Worm (Caenorhabditis elegans) whole organism, L1 larva: Measurements from ENCODE around the gene H38K22.9.

Source experiments
- C16A3.4 ChIP-seq: fragments of 150-350 bp; optimal IDR thresholded peaks from 2 replicates; lab custom pipeline; 2014; ENCODE audit warnings: missing biosample characterization, missing genetic modification characterization
- C34B4.2 ChIP-seq: sonication (generic microtip); optimal IDR thresholded peaks from 2 replicates; lab custom pipeline; 2017; ENCODE audit warnings: mild to moderate bottlenecking, missing genetic modification characterization, missing compliant biosample characterization
- Y116A8C.19 ChIP-seq: sonication (generic microtip); optimal IDR thresholded peaks from 2 replicates; lab custom pipeline; 2016; ENCODE audit warnings: missing compliant biosample characterization, missing genetic modification characterization, borderline replicate concordance
- aha-1 ChIP-seq: fragments of 150-350 bp; optimal IDR thresholded peaks from 2 replicates; lab custom pipeline; 2014; ENCODE audit warnings: missing biosample characterization, missing genetic modification characterization
- aly-2 ChIP-seq: fragments of 150-350 bp; optimal IDR thresholded peaks from 2 replicates; lab custom pipeline; 2014; ENCODE audit warnings: missing biosample characterization, missing genetic modification characterization
- ama-1 ChIP-seq: fragments of 150-350 bp; optimal IDR thresholded peaks from 2 replicates; lab custom pipeline; 2014
- blmp-1 ChIP-seq: fragments of 150-350 bp; optimal IDR thresholded peaks from 2 replicates; lab custom pipeline; 2014; ENCODE audit warnings: missing biosample characterization, missing genetic modification characterization
- ceh-8 ChIP-seq: fragments of 200-800 bp; sonication (Bioruptor generic); optimal IDR thresholded peaks from 2 replicates; lab custom pipeline; 2018; ENCODE audit warnings: mild to moderate bottlenecking, missing genetic modification characterization, moderate library complexity, missing compliant biosample characterization
- ceh-88 ChIP-seq: fragments of 200-800 bp; sonication (Bioruptor generic); IDR thresholded peaks from 2 replicates; pipeline ENCODE4 v1.3.6; 2022; ENCODE audit warnings: missing genetic modification characterization, missing compliant biosample characterization
- ces-1 ChIP-seq: fragments of 150-350 bp; optimal IDR thresholded peaks from 2 replicates; lab custom pipeline; 2014; ENCODE audit warnings: missing biosample characterization, missing genetic modification reagents, missing genetic modification characterization
- efl-1 ChIP-seq, 4 experiments: fragments of 150-350 bp; optimal IDR thresholded peaks in 3 of 4; peaks in 1 of 4; 1 replicate in 1 of 4; 2 replicates in 3 of 4; lab custom pipeline; 2014; ENCODE audit warnings: missing biosample characterization in 2 of 4, missing genetic modification characterization in 2 of 4, missing genetic modification reagents in 2 of 4
- egl-13 ChIP-seq: sonication (generic microtip); optimal IDR thresholded peaks from 2 replicates; lab custom pipeline; 2016; ENCODE audit warnings: missing genotype, missing genetic modification reagents, missing genetic modification characterization, missing compliant biosample characterization
- fkh-10 ChIP-seq: sonication (generic microtip); optimal IDR thresholded peaks from 2 replicates; lab custom pipeline; 2017; ENCODE audit warnings: missing biosample characterization, missing genetic modification reagents, missing genetic modification characterization
- fkh-4 ChIP-seq: sonication (generic microtip); optimal IDR thresholded peaks from 2 replicates; lab custom pipeline; 2016; ENCODE audit warnings: missing compliant biosample characterization, missing genetic modification characterization, borderline replicate concordance
- fkh-8 ChIP-seq: sonication (generic microtip); optimal IDR thresholded peaks from 2 replicates; lab custom pipeline; 2016; ENCODE audit warnings: mild to moderate bottlenecking, missing genetic modification characterization, missing compliant biosample characterization
- fos-1 ChIP-seq: fragments of 150-350 bp; optimal IDR thresholded peaks from 2 replicates; lab custom pipeline; 2014; ENCODE audit warnings: missing biosample characterization, missing genetic modification characterization
- grh-1 ChIP-seq: fragments of 200-800 bp; sonication (Bioruptor generic); IDR thresholded peaks from 2 replicates; pipeline ENCODE4 v1.3.6; 2022; ENCODE audit warnings: missing genetic modification reagents, missing genetic modification characterization, missing compliant biosample characterization
- hlh-17 ChIP-seq: fragments of 200-800 bp; sonication (Bioruptor generic); optimal IDR thresholded peaks from 2 replicates; lab custom pipeline; 2018; ENCODE audit warnings: missing genetic modification characterization, mild to moderate bottlenecking, missing compliant biosample characterization, moderate library complexity, borderline replicate concordance
- hpl-2 ChIP-seq: fragments of 150-350 bp; optimal IDR thresholded peaks from 2 replicates; lab custom pipeline; 2014; ENCODE audit warnings: missing biosample characterization, missing genetic modification reagents, missing genetic modification characterization
- irx-1 ChIP-seq: sonication (generic microtip); optimal IDR thresholded peaks from 2 replicates; lab custom pipeline; 2016; ENCODE audit warnings: missing genetic modification characterization, missing compliant biosample characterization
- isw-1 ChIP-seq: fragments of 200-800 bp; sonication (Bioruptor generic); IDR thresholded peaks from 2 replicates; pipeline ENCODE4 v1.3.6; 2022; ENCODE audit warnings: missing genetic modification characterization, missing compliant biosample characterization
- lin-14 ChIP-seq: fragments of 200-800 bp; sonication (Bioruptor generic); optimal IDR thresholded peaks from 2 replicates; lab custom pipeline; 2018; ENCODE audit warnings: mild to moderate bottlenecking, missing genetic modification characterization, moderate library complexity, missing compliant biosample characterization
- lin-15B ChIP-seq: fragments of 150-350 bp; sonication (generic microtip); optimal IDR thresholded peaks from 3 replicates; lab custom pipeline; 2014; ENCODE audit warnings: missing biosample characterization, missing genetic modification characterization
- lin-39 ChIP-seq: fragments of 150-350 bp; optimal IDR thresholded peaks from 2 replicates; lab custom pipeline; 2014; ENCODE audit warnings: missing biosample characterization, missing genetic modification reagents, missing genetic modification characterization
- lir-3 ChIP-seq: sonication (generic microtip); optimal IDR thresholded peaks from 2 replicates; lab custom pipeline; 2016; ENCODE audit warnings: mild to moderate bottlenecking, missing genetic modification characterization, moderate library complexity, missing compliant biosample characterization; ENCODE audit not compliant: poor library complexity
- lsy-2 ChIP-seq, 2 experiments: fragments of 150-350 bp; optimal IDR thresholded peaks; 2 replicates each; lab custom pipeline; 2014; ENCODE audit warnings: missing biosample characterization in 2 of 2, missing genetic modification characterization in 2 of 2
- mab-9 ChIP-seq: fragments of 200-800 bp; sonication (Bioruptor generic); IDR thresholded peaks from 2 replicates; pipeline ENCODE4 v1.3.6; 2022; ENCODE audit warnings: missing genetic modification reagents, missing genetic modification characterization, missing compliant biosample characterization
- mdl-1 ChIP-seq, 2 experiments: fragments of 150-350 bp; optimal IDR thresholded peaks; 2 replicates each; lab custom pipeline; 2014 to 2017; ENCODE audit warnings: missing biosample characterization in 2 of 2, missing genetic modification characterization in 2 of 2, inconsistent platforms in 1 of 2
- mef-2 ChIP-seq: fragments of 150-350 bp; optimal IDR thresholded peaks from 2 replicates; lab custom pipeline; 2014; ENCODE audit warnings: missing biosample characterization, missing genetic modification characterization
- mep-1 ChIP-seq: fragments of 150-350 bp; optimal IDR thresholded peaks from 2 replicates; lab custom pipeline; 2014; ENCODE audit warnings: missing biosample characterization, missing genetic modification characterization
- nhr-11 ChIP-seq: fragments of 150-350 bp; optimal IDR thresholded peaks from 2 replicates; lab custom pipeline; 2014; ENCODE audit warnings: missing biosample characterization, missing genetic modification characterization
- nhr-19 ChIP-seq: fragments of 200-800 bp; sonication (Bioruptor generic); conservative IDR thresholded peaks from 2 replicates; pipeline ENCODE4 v1.3.6; 2022; ENCODE audit warnings: missing genetic modification characterization, missing compliant biosample characterization
- nhr-20 ChIP-seq: sonication (generic microtip); optimal IDR thresholded peaks from 2 replicates; lab custom pipeline; 2016; ENCODE audit warnings: mild to moderate bottlenecking, missing genetic modification characterization, missing compliant biosample characterization
- nhr-28 ChIP-seq: fragments of 150-350 bp; optimal IDR thresholded peaks from 2 replicates; lab custom pipeline; 2014; ENCODE audit warnings: missing biosample characterization, missing genetic modification characterization
- nhr-76 ChIP-seq: sonication (generic microtip); optimal IDR thresholded peaks from 2 replicates; lab custom pipeline; 2017; ENCODE audit warnings: missing biosample characterization, missing genetic modification characterization
- nhr-77 ChIP-seq: fragments of 150-350 bp; optimal IDR thresholded peaks from 2 replicates; lab custom pipeline; 2014; ENCODE audit warnings: missing biosample characterization, missing genetic modification characterization
- nhr-85 ChIP-seq: sonication (generic microtip); peaks from one replicate; lab custom pipeline; 2016; ENCODE audit warnings: missing genetic modification characterization, inconsistent platforms, missing compliant biosample characterization
- nhr-90 ChIP-seq: sonication (generic microtip); optimal IDR thresholded peaks from 2 replicates; lab custom pipeline; 2016; ENCODE audit warnings: mild to moderate bottlenecking, missing genetic modification characterization, missing compliant biosample characterization; ENCODE audit not compliant: poor library complexity
- pqm-1 ChIP-seq: sonication (generic microtip); optimal IDR thresholded peaks from 3 replicates; lab custom pipeline; 2017; ENCODE audit warnings: missing biosample characterization, missing genetic modification characterization
- rnt-1 ChIP-seq: sonication (generic microtip); optimal IDR thresholded peaks from 2 replicates; lab custom pipeline; 2016; ENCODE audit warnings: mild to moderate bottlenecking, missing genetic modification characterization, moderate library complexity, missing compliant biosample characterization
- snu-23 ChIP-seq: sonication (generic microtip); optimal IDR thresholded peaks from 2 replicates; lab custom pipeline; 2016; ENCODE audit warnings: missing genetic modification characterization, missing compliant biosample characterization
- swsn-7 ChIP-seq: sonication (generic microtip); optimal IDR thresholded peaks from 2 replicates; lab custom pipeline; 2016; ENCODE audit warnings: missing genetic modification characterization, missing compliant biosample characterization
- tbx-2 ChIP-seq: sonication (generic microtip); optimal IDR thresholded peaks from 2 replicates; lab custom pipeline; 2016; ENCODE audit warnings: missing genetic modification characterization, missing compliant biosample characterization
- unc-130 ChIP-seq: fragments of 150-350 bp; optimal IDR thresholded peaks from 2 replicates; lab custom pipeline; 2017; ENCODE audit warnings: missing biosample characterization, missing genetic modification characterization, inconsistent platforms
- unc-30 ChIP-seq: sonication (generic microtip); optimal IDR thresholded peaks from 2 replicates; lab custom pipeline; 2017; ENCODE audit warnings: missing biosample characterization, missing genetic modification characterization
- xbp-1 ChIP-seq: sonication (generic microtip); optimal IDR thresholded peaks from 2 replicates; lab custom pipeline; 2016; ENCODE audit warnings: missing genetic modification characterization, missing compliant biosample characterization
- zag-1 ChIP-seq: fragments of 150-350 bp; optimal IDR thresholded peaks from 2 replicates; lab custom pipeline; 2014; ENCODE audit warnings: missing biosample characterization, missing genetic modification characterization
- zip-4 ChIP-seq: fragments of 200-800 bp; sonication (Bioruptor generic); optimal IDR thresholded peaks from 2 replicates; lab custom pipeline; 2018; ENCODE audit warnings: mild to moderate bottlenecking, missing genetic modification characterization, moderate library complexity, missing compliant biosample characterization
- ztf-11 ChIP-seq, 2 experiments: sonication (generic microtip); optimal IDR thresholded peaks; 2 replicates each; lab custom pipeline; 2016 to 2017; ENCODE audit warnings: missing genetic modification characterization in 2 of 2, missing biosample characterization in 1 of 2, missing compliant biosample characterization in 1 of 2

The H38K22.9 gene

ce11 chrIII:4278203-4278602 lies 45.8 kb upstream of the H38K22.9 start:
- TF ChIP-seq efl-1 (optimal IDR thresholded peaks at IDR 0.05; lab: Kevin White, UChicago) = no peak
- TF ChIP-seq efl-1 (GFP tag; optimal IDR thresholded peaks at IDR 0.05 in 1 of 2; lab: Kevin White, UChicago) = peak in 1 of 2 experiments; percentile 92
- TF ChIP-seq nhr-85 (tag; lab: Kevin White, UChicago) = no peak

- peak; percentile 13 for TF ChIP-seq zip-4 (GFP tag; lab: Kevin White, UChicago)
- peak; percentile 49 for TF ChIP-seq swsn-7
- TF ChIP-seq pqm-1 (tag; lab: Kevin White, UChicago) = no peak
- no peak for TF ChIP-seq hpl-2 (GFP tag; lab: Kevin White, UChicago)
- TF ChIP-seq fkh-10 = no peak
- no peak for TF ChIP-seq Y116A8C.19
- no peak for TF ChIP-seq ama-1 (lab: Kevin White, UChicago)
- no peak for TF ChIP-seq C16A3.4 (tag; lab: Kevin White, UChicago)
- no peak for TF ChIP-seq fkh-8 (tag; lab: Kevin White, UChicago)
- TF ChIP-seq ceh-8 (GFP tag; lab: Kevin White, UChicago) = no peak
- TF ChIP-seq hlh-17 (GFP tag; lab: Kevin White, UChicago) = no peak
- TF ChIP-seq aha-1 (tag; lab: Kevin White, UChicago) = no peak
- TF ChIP-seq mdl-1 (tag; optimal IDR thresholded peaks at IDR 0.05; lab: Kevin White, UChicago) = peak in 1 of 2 experiments; percentile 42
- no peak for TF ChIP-seq nhr-28 (tag; lab: Kevin White, UChicago)
- TF ChIP-seq rnt-1 (tag; lab: Kevin White, UChicago) = peak; percentile 41
- TF ChIP-seq fos-1 (tag; lab: Kevin White, UChicago) = no peak
- peak; percentile 87 for TF ChIP-seq blmp-1 (tag; lab: Kevin White, UChicago)
- no peak for TF ChIP-seq ces-1 (GFP tag; lab: Kevin White, UChicago)
- TF ChIP-seq nhr-20 (tag; lab: Kevin White, UChicago) = peak; percentile 24
- no peak for TF ChIP-seq zag-1 (tag; lab: Kevin White, UChicago)
- TF ChIP-seq irx-1 (tag; lab: Kevin White, UChicago) = no peak
- no peak for TF ChIP-seq lir-3 (tag; lab: Kevin White, UChicago)
- TF ChIP-seq lin-15B (tag; lab: Kevin White, UChicago) = no peak
- no peak for TF ChIP-seq isw-1 (GFP tag; lab: Robert Waterston, UW)
- peak; percentile 40 for TF ChIP-seq tbx-2 (tag; lab: Kevin White, UChicago)
- no peak for TF ChIP-seq egl-13
- no peak for TF ChIP-seq mab-9 (GFP tag; lab: Robert Waterston, UW)
- TF ChIP-seq lin-39 (tag; lab: Kevin White, UChicago) = no peak
- peak in 1 of 2 experiments; percentile 62 for TF ChIP-seq ztf-11 (tag; optimal IDR thresholded peaks at IDR 0.05; lab: Kevin White, UChicago)
- TF ChIP-seq unc-30 = no peak
- 0 out of 2 replicates have a peak, but pooled peaks have one; percentile 4 for TF ChIP-seq nhr-19 (GFP tag; lab: Robert Waterston, UW)
- no peak for TF ChIP-seq nhr-77 (tag; lab: Kevin White, UChicago)
- TF ChIP-seq grh-1 = 0 out of 2 replicates have a peak, but pooled peaks have one; percentile 3
- peak; percentile 17 for TF ChIP-seq xbp-1 (tag; lab: Kevin White, UChicago)
- peak; percentile 30 for TF ChIP-seq mep-1
- no peak for TF ChIP-seq nhr-90 (tag; lab: Kevin White, UChicago)
- no peak for TF ChIP-seq unc-130 (tag; lab: Kevin White, UChicago)
- peak in 1 of 2 experiments; percentile 36 for TF ChIP-seq lsy-2 (tag; optimal IDR thresholded peaks at IDR 0.05; lab: Kevin White, UChicago)
- TF ChIP-seq aly-2 (tag; lab: Kevin White, UChicago) = no peak
- TF ChIP-seq nhr-11 (tag; lab: Kevin White, UChicago) = no peak
- TF ChIP-seq lin-14 = peak; percentile 70
- TF ChIP-seq C34B4.2 (tag; lab: Kevin White, UChicago) = no peak
- TF ChIP-seq nhr-76 (tag; lab: Kevin White, UChicago) = no peak
- no peak for TF ChIP-seq fkh-4
- no peak for TF ChIP-seq mef-2 (tag; lab: Kevin White, UChicago)
- TF ChIP-seq ceh-88 (GFP tag; lab: Robert Waterston, UW) = no peak; the same call in 1 of the 2 replicates
- TF ChIP-seq snu-23 (GFP tag; lab: Kevin White, UChicago) = peak; percentile 43
- TF ChIP-seq nhr-85 (tag; lab: Kevin White, UChicago) = peak; percentile 90
These were observed 43.5 kb upstream of the H38K22.9 start, which contains the start of gene sup-26 for ce11 chrIII:4280215-4281173. Gene sup-26, minus strand, starts transcription at chrIII:4280224.
